Fruit fly (Drosophila melanogaster) whole organism, wandering third instar larva: ENCODE data around the gene CG3557.

Source experiments
- Abd-B ChIP-seq: fragments of >200 bp; optimal IDR thresholded peaks from 2 replicates; lab custom pipeline; 2017; ENCODE audit warnings: missing biosample characterization, missing genetic modification characterization
- CG32264 ChIP-seq: fragments of 200-800 bp; sonication (Bioruptor generic); optimal IDR thresholded peaks from 2 replicates; lab custom pipeline; 2016; ENCODE audit warnings: missing biosample characterization, missing genetic modification characterization
- CG9705 ChIP-seq: fragments of 200-800 bp; sonication (Bioruptor generic); optimal IDR thresholded peaks from 2 replicates; lab custom pipeline; 2018; ENCODE audit warnings: missing biosample characterization, mild to moderate bottlenecking, missing genetic modification characterization
- CrebA ChIP-seq: fragments of 200-800 bp; sonication (Bioruptor generic); optimal IDR thresholded peaks from 2 replicates; lab custom pipeline; 2016; ENCODE audit warnings: missing biosample characterization, mild to moderate bottlenecking, missing genetic modification characterization, borderline replicate concordance
- Dfd ChIP-seq: fragments of >200 bp; optimal IDR thresholded peaks from 2 replicates; lab custom pipeline; 2017; ENCODE audit warnings: missing biosample characterization, missing genetic modification characterization
- Dif ChIP-seq: fragments of 200-275, 200-300 bp; sonication (Bioruptor generic); optimal IDR thresholded peaks from 2 replicates; lab custom pipeline; 2018; ENCODE audit warnings: missing biosample characterization, missing genetic modification characterization; ENCODE audit not compliant: partially characterized antibody
- GATAd ChIP-seq: sonication (Bioruptor generic); optimal IDR thresholded peaks from 2 replicates; lab custom pipeline; 2016; ENCODE audit warnings: missing biosample characterization, missing genetic modification characterization
- HLH106 ChIP-seq: fragments of 200-800 bp; optimal IDR thresholded peaks from 3 replicates; lab custom pipeline; 2019; ENCODE audit warnings: missing biosample characterization, mild to moderate bottlenecking, missing genetic modification characterization, moderate library complexity
- Hnf4 ChIP-seq: fragments of 200-800 bp; sonication (Bioruptor generic); optimal IDR thresholded peaks from 2 replicates; lab custom pipeline; 2016; ENCODE audit warnings: missing biosample characterization, mild to moderate bottlenecking, missing genetic modification characterization
- Hr78 ChIP-seq: fragments of >200 bp; optimal IDR thresholded peaks from 2 replicates; lab custom pipeline; 2017; ENCODE audit warnings: missing biosample characterization, missing genetic modification characterization
- Hr83 ChIP-seq: fragments of 200-300 bp; sonication (Bioruptor generic); optimal IDR thresholded peaks from 2 replicates; lab custom pipeline; 2016; ENCODE audit warnings: missing biosample characterization, mild to moderate bottlenecking, missing genetic modification characterization, moderate library complexity; ENCODE audit not compliant: poor library complexity, severe bottlenecking
- Jra ChIP-seq: sonication (Bioruptor generic); optimal IDR thresholded peaks from 2 replicates; lab custom pipeline; 2016; ENCODE audit warnings: missing biosample characterization, missing genetic modification characterization
- Mio ChIP-seq: sonication (Bioruptor generic); optimal IDR thresholded peaks from 2 replicates; lab custom pipeline; 2016; ENCODE audit warnings: missing biosample characterization, missing genetic modification characterization
- Myc ChIP-seq: fragments of >200 bp; optimal IDR thresholded peaks from 2 replicates; lab custom pipeline; 2017
- N ChIP-seq: fragments of >200 bp; optimal IDR thresholded peaks from 2 replicates; lab custom pipeline; 2018; ENCODE audit warnings: missing biosample characterization, missing external identifiers, missing genetic modification characterization
- OdsH ChIP-seq: fragments of 200-800 bp; sonication (Bioruptor generic); optimal IDR thresholded peaks from 2 replicates; lab custom pipeline; 2016; ENCODE audit warnings: missing biosample characterization, mild to moderate bottlenecking, missing genetic modification characterization
- Rel ChIP-seq, 2 experiments: fragments of 200-800 bp; sonication (Bioruptor generic) in 1 of 2; optimal IDR thresholded peaks; 2 replicates in 1 of 2; 3 replicates in 1 of 2; lab custom pipeline; 2016 to 2019; ENCODE audit warnings: mild to moderate bottlenecking in 2 of 2, missing biosample characterization in 2 of 2, missing genetic modification characterization in 2 of 2, moderate library complexity in 1 of 2
- Sp1 ChIP-seq: fragments of 200-800 bp; sonication (Bioruptor generic); optimal IDR thresholded peaks from 3 replicates; lab custom pipeline; 2019; ENCODE audit warnings: missing biosample characterization, mild to moderate bottlenecking, missing genetic modification characterization, moderate library complexity
- Vsx2 ChIP-seq: fragments of 200-300, 225-300 bp; sonication (Bioruptor generic); optimal IDR thresholded peaks from 2 replicates; lab custom pipeline; 2018; ENCODE audit warnings: missing biosample characterization, missing genetic modification characterization; ENCODE audit not compliant: partially characterized antibody
- br ChIP-seq: fragments of 200-800 bp; sonication (Bioruptor generic); optimal IDR thresholded peaks from 2 replicates; lab custom pipeline; 2016; ENCODE audit warnings: missing biosample characterization, missing genetic modification characterization
- brk ChIP-seq: fragments of 200-800 bp; sonication (Bioruptor generic); optimal IDR thresholded peaks from 2 replicates; lab custom pipeline; 2016; ENCODE audit warnings: missing biosample characterization, mild to moderate bottlenecking, missing genetic modification characterization
- dl ChIP-seq, 2 experiments: fragments of 175-275, 200-275 bp in 1 of 2; fragments of 200-275 bp in 1 of 2; sonication (Bioruptor generic); optimal IDR thresholded peaks; lab custom pipeline; 2018; ENCODE audit warnings: mild to moderate bottlenecking in 2 of 2, missing biosample characterization in 2 of 2, missing genetic modification characterization in 2 of 2, moderate library complexity in 2 of 2; ENCODE audit not compliant: partially characterized antibody in 2 of 2, insufficient read depth in 1 of 2
- dmrt93B ChIP-seq: fragments of 200-800 bp; sonication (Bioruptor generic); optimal IDR thresholded peaks from 2 replicates; lab custom pipeline; 2018; ENCODE audit warnings: missing biosample characterization, mild to moderate bottlenecking, missing genetic modification characterization
- dsf ChIP-seq: sonication (Bioruptor generic); optimal IDR thresholded peaks from 2 replicates; lab custom pipeline; 2016; ENCODE audit warnings: missing biosample characterization, missing genetic modification characterization, borderline replicate concordance
- ey ChIP-seq: fragments of 200-800 bp; sonication (Bioruptor generic); optimal IDR thresholded peaks from 2 replicates; lab custom pipeline; 2016; ENCODE audit warnings: missing biosample characterization, missing genetic modification characterization
- foxo ChIP-seq, 2 experiments: fragments of 200-800 bp; sonication (Bioruptor generic); optimal IDR thresholded peaks; 2 replicates in 1 of 2; 3 replicates in 1 of 2; lab custom pipeline; 2016 to 2017; ENCODE audit warnings: missing biosample characterization in 2 of 2, missing genetic modification characterization in 2 of 2
- fru ChIP-seq: fragments of 200-800 bp; sonication (Bioruptor generic); optimal IDR thresholded peaks from 3 replicates; lab custom pipeline; 2016; ENCODE audit warnings: missing biosample characterization, mild to moderate bottlenecking, missing genetic modification characterization
- h ChIP-seq: fragments of 200-800 bp; sonication (Bioruptor generic); optimal IDR thresholded peaks from 3 replicates; lab custom pipeline; 2016; ENCODE audit warnings: missing biosample characterization, mild to moderate bottlenecking, missing genetic modification characterization
- jim ChIP-seq: fragments of 175-275, 200-325 bp; sonication (Bioruptor generic); optimal IDR thresholded peaks from 2 replicates; lab custom pipeline; 2016; ENCODE audit warnings: missing biosample characterization, mild to moderate bottlenecking, missing genetic modification characterization
- lola ChIP-seq: fragments of >200 bp; optimal IDR thresholded peaks from 2 replicates; lab custom pipeline; 2017; ENCODE audit warnings: missing biosample characterization, missing genetic modification characterization
- pan ChIP-seq: fragments of >200 bp; optimal IDR thresholded peaks from 2 replicates; lab custom pipeline; 2017
- psq ChIP-seq: fragments of 200-800 bp; sonication (Bioruptor generic); optimal IDR thresholded peaks from 3 replicates; lab custom pipeline; 2017; ENCODE audit warnings: missing biosample characterization, mild to moderate bottlenecking, missing genetic modification characterization, moderate library complexity
- rgr ChIP-seq: fragments of 200-800 bp; sonication (Bioruptor generic); optimal IDR thresholded peaks from 3 replicates; lab custom pipeline; 2016; ENCODE audit warnings: missing biosample characterization, mild to moderate bottlenecking, missing genetic modification characterization
- sage ChIP-seq: fragments of 200-800 bp; sonication (Bioruptor generic); optimal IDR thresholded peaks from 2 replicates; lab custom pipeline; 2016; ENCODE audit warnings: missing biosample characterization, mild to moderate bottlenecking, missing genetic modification characterization
- sv ChIP-seq: fragments of 200-800 bp; sonication (Bioruptor generic); optimal IDR thresholded peaks from 3 replicates; lab custom pipeline; 2016; ENCODE audit warnings: missing biosample characterization, missing genetic modification characterization
- tai ChIP-seq: sonication (Bioruptor generic); optimal IDR thresholded peaks from 2 replicates; lab custom pipeline; 2016; ENCODE audit warnings: missing biosample characterization, missing genetic modification characterization
- usp ChIP-seq: fragments of >200 bp; optimal IDR thresholded peaks from 2 replicates; lab custom pipeline; 2017; ENCODE audit warnings: missing biosample characterization, missing genetic modification characterization
- woc ChIP-seq: sonication (Bioruptor generic); optimal IDR thresholded peaks from 2 replicates; lab custom pipeline; 2016; ENCODE audit warnings: missing biosample characterization, mild to moderate bottlenecking, missing genetic modification characterization

The CG3557 gene

DNA sequence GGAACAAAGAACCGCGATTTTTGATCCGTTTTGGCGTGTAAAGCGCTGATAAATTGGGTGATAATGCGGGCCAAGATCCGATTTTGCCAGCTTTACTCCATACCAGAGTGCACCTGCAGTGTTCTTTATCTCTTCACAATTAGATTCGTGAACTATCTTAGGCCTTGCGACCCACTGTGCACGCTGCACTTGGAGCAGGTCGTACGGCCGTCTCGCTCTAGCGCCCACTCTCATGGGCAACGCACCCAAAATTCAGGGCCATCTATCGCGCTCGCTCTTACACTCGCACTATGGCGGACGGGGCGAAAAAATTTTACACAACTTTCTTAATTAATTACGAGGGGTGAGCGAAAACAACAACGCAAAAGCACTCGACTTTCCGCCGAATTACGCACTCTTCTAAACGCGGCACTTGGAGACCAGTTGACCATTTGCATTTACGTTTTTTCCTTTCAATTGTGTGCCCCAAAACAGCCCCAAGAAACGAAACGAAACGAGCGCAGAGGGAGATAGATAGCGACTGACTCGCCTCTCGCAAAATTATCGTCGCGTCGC is 21.3 kb downstream of the CG3557 start:
- no peak for TF ChIP-seq Jra (GFP tag; lab: Kevin White, UChicago)
- TF ChIP-seq dsf (GFP tag; lab: Kevin White, UChicago), result no peak
- TF ChIP-seq Dif (GFP tag; lab: Kevin White, UChicago), result peak; percentile 55
- TF ChIP-seq CG9705 (GFP tag; lab: Kevin White, UChicago), result no peak
- TF ChIP-seq Vsx2 (GFP tag; lab: Kevin White, UChicago), result no peak
- no peak for TF ChIP-seq CrebA (GFP tag; lab: Kevin White, UChicago)
- no peak for TF ChIP-seq psq (GFP tag; lab: Kevin White, UChicago)
- TF ChIP-seq tai (GFP tag; lab: Kevin White, UChicago), result no peak
- no peak for TF ChIP-seq br
- TF ChIP-seq foxo (GFP tag; optimal IDR thresholded peaks at IDR 0.05; lab: Kevin White, UChicago), result no peak
- peak; percentile 6 for TF ChIP-seq rgr (GFP tag; lab: Kevin White, UChicago)
- TF ChIP-seq Hnf4 (GFP tag; lab: Kevin White, UChicago), result no peak
- TF ChIP-seq Hr78 (GFP tag; lab: Kevin White, UChicago), result no peak
- peak; percentile 71 for TF ChIP-seq woc
- TF ChIP-seq Hr83, result peak; percentile 32
- TF ChIP-seq ey, result no peak
- TF ChIP-seq Abd-B (GFP tag; lab: Kevin White, UChicago), result no peak
- TF ChIP-seq dl (GFP tag; optimal IDR thresholded peaks at IDR 0.05; lab: Kevin White, UChicago; ENCODE audit: insufficient read depth in 1 of 2, partially characterized antibody in 2 of 2), result peak; percentile 23 to 35
- no peak for TF ChIP-seq Mio (GFP tag; lab: Kevin White, UChicago)
- no peak for TF ChIP-seq N (GFP tag; lab: Kevin White, UChicago)
- no peak for TF ChIP-seq Sp1 (GFP tag; lab: Kevin White, UChicago)
- no peak for TF ChIP-seq Myc (lab: Kevin White, UChicago)
- no peak for TF ChIP-seq OdsH

DNA sequence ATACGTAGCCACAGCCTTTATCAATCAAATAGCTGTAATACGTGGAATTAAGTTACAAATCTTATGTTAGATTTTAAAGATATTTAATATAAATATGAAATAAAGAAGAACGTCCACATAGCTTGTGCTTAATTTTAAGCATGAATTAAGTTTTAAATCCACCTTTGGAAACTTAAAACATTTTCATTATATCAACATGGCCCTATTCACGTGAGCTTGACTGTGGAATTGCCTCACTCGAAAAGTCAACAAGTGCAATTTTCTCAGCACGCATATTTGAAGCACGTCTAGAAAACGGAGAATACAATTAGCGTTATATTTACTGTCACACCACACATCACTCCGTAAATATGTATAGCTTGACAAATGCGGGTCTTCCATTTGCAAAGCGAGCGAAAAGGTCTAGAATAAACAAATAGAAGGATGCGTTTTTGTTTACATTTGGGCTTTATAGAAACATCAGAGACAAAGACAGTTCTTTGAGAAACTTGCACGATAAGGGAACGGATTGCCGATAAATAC is 21.9 kb downstream of the CG3557 start:
- peak; percentile 93 for TF ChIP-seq brk
- peak in 1 of 2 experiments; percentile 95 for TF ChIP-seq foxo (GFP tag; optimal IDR thresholded peaks at IDR 0.05; lab: Kevin White, UChicago)
- TF ChIP-seq h, result peak; percentile 96
- TF ChIP-seq woc, result peak; percentile 78
- TF ChIP-seq CrebA (GFP tag; lab: Kevin White, UChicago), result no peak
- TF ChIP-seq jim, result no peak
- peak; percentile 51 for TF ChIP-seq Hr83
- no peak for TF ChIP-seq lola (GFP tag; lab: Kevin White, UChicago)
- no peak for TF ChIP-seq Mio (GFP tag; lab: Kevin White, UChicago)
- no peak for TF ChIP-seq Abd-B (GFP tag; lab: Kevin White, UChicago)
- TF ChIP-seq Dif (GFP tag; lab: Kevin White, UChicago), result no peak
- TF ChIP-seq rgr (GFP tag; lab: Kevin White, UChicago), result peak; percentile 96
- TF ChIP-seq Myc (lab: Kevin White, UChicago), result no peak
- no peak for TF ChIP-seq pan (lab: Kevin White, UChicago)
- no peak for TF ChIP-seq Vsx2 (GFP tag; lab: Kevin White, UChicago)
- TF ChIP-seq N (GFP tag; lab: Kevin White, UChicago), result no peak
- peak; percentile 85 for TF ChIP-seq sv (GFP tag; lab: Kevin White, UChicago)
- no peak for TF ChIP-seq Dfd (GFP tag; lab: Kevin White, UChicago)
- TF ChIP-seq fru (GFP tag; lab: Kevin White, UChicago), result peak; percentile 93
- peak; percentile 94 for TF ChIP-seq Rel (GFP tag; optimal IDR thresholded peaks at IDR 0.05; lab: Kevin White, UChicago)
- TF ChIP-seq Rel (tag; optimal IDR thresholded peaks at IDR 0.05; lab: Kevin White, UChicago), result peak; percentile 84
- TF ChIP-seq CG9705 (GFP tag; lab: Kevin White, UChicago), result peak; percentile 88
- peak; percentile 91 for TF ChIP-seq dmrt93B (GFP tag; lab: Kevin White, UChicago)
- TF ChIP-seq psq (GFP tag; lab: Kevin White, UChicago), result peak; percentile 89
- peak; percentile 91 for TF ChIP-seq ey
- no peak for TF ChIP-seq usp
- TF ChIP-seq GATAd (GFP tag; lab: Kevin White, UChicago), result no peak
- TF ChIP-seq HLH106 (tag; lab: Kevin White, UChicago), result peak; percentile 97
- peak; percentile 82 for TF ChIP-seq Hnf4 (GFP tag; lab: Kevin White, UChicago)
- peak; percentile 84 for TF ChIP-seq br
- no peak for TF ChIP-seq Jra (GFP tag; lab: Kevin White, UChicago)
- no peak for TF ChIP-seq tai (GFP tag; lab: Kevin White, UChicago)
- no peak for TF ChIP-seq Hr78 (GFP tag; lab: Kevin White, UChicago)
- no peak for TF ChIP-seq dl (GFP tag; optimal IDR thresholded peaks at IDR 0.05; lab: Kevin White, UChicago; ENCODE audit: insufficient read depth in 1 of 2, partially characterized antibody in 2 of 2)
- peak; percentile 65 for TF ChIP-seq CG32264
- TF ChIP-seq Sp1 (GFP tag; lab: Kevin White, UChicago), result peak; percentile 97
- peak; percentile 41 for TF ChIP-seq dsf (GFP tag; lab: Kevin White, UChicago)
- TF ChIP-seq OdsH, result peak; percentile 92
- TF ChIP-seq sage, result peak; percentile 96
